Fruit fly (Drosophila melanogaster) Kc167 (cell line): ENCODE measurements around the gene Ror.

Source experiments
- Myc ChIP-seq: fragments of >200 bp; optimal IDR thresholded peaks from 2 replicates; lab custom pipeline; 2017; ENCODE audit warnings: missing external identifiers
- Sin3A ChIP-seq: fragments of >200 bp; optimal IDR thresholded peaks from 2 replicates; lab custom pipeline; 2018; ENCODE audit warnings: missing external identifiers
- h ChIP-seq: fragments of >200 bp; optimal IDR thresholded peaks from 3 replicates; lab custom pipeline; 2018; ENCODE audit warnings: missing external identifiers
- insv ChIP-seq: fragments of >200 bp; optimal IDR thresholded peaks from 3 replicates; lab custom pipeline; 2018; ENCODE audit warnings: missing external identifiers
- psq ChIP-seq: fragments of >200 bp; optimal IDR thresholded peaks from 2 replicates; lab custom pipeline; 2017; ENCODE audit warnings: missing external identifiers
- ttk ChIP-seq: sonication (Bioruptor generic); optimal IDR thresholded peaks from 2 replicates; lab custom pipeline; 2017; ENCODE audit warnings: missing external identifiers

The Ror gene

dm6 chr2L:10249655-10250202 lies 1.9 kb upstream of the Ror start:
- TF ChIP-seq Sin3A (no peak), psq (lab: Kevin White, UChicago) (no peak), ttk (lab: Kevin White, UChicago) (no peak), h (no peak)

DNA sequence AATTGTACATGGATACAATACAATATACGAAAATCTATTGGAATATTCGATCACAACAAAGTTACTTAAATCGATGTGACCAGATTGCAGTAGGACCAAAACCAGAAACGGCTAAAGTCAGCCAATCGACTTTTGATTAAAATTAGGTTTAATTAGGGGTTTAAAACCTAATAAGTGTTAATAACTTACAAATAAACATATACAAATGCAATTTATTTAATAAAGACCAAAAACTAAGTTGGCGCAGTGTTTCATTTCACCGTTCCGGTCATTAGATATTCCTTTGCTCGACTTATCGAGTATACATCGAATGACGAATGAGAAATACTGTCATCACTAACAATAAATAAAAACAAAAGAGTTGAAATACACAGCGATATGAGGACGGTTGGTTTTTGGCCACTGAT lies 1.2 kb upstream of the Ror start, which contains the start of the genes bsk and CG31717:
TSS of gene bsk (minus strand) at position 61 of the 407 bp plus-strand sequence.
TSS of gene CG31717 (plus strand) at position 297 of the 407 bp plus-strand sequence.
- TF ChIP-seq Myc (lab: Kevin White, UChicago) (no peak), insv (lab: Kevin White, UChicago) (no peak), psq (lab: Kevin White, UChicago) (no peak), h (no peak), ttk (lab: Kevin White, UChicago) (no peak), Sin3A (no peak)

- TF ChIP-seq h (no peak), insv (lab: Kevin White, UChicago) (no peak), Myc (lab: Kevin White, UChicago) (no peak), psq (lab: Kevin White, UChicago) (no peak), ttk (lab: Kevin White, UChicago) (no peak), Sin3A (no peak)
These were observed 4.1 kb downstream of the Ror start, which contains the start of gene CG5676 for dm6 chr2L:10255725-10256158. CG5676 (minus strand) TSS chr2L:10255891.

dm6 chr2L:10259960-10260749 lies 8.5 kb downstream of the Ror start:
- no peak for TF ChIP-seq Myc (lab: Kevin White, UChicago)
- no peak for TF ChIP-seq h
- no peak for TF ChIP-seq psq (lab: Kevin White, UChicago)

dm6 chr2L:10260750-10261493 lies 9.3 kb downstream of the Ror start, which contains the start of gene Pten:
Pten (minus strand) TSS chr2L:10261049.
- TF ChIP-seq Myc (lab: Kevin White, UChicago) (no peak), ttk (lab: Kevin White, UChicago) (no peak)

DNA sequence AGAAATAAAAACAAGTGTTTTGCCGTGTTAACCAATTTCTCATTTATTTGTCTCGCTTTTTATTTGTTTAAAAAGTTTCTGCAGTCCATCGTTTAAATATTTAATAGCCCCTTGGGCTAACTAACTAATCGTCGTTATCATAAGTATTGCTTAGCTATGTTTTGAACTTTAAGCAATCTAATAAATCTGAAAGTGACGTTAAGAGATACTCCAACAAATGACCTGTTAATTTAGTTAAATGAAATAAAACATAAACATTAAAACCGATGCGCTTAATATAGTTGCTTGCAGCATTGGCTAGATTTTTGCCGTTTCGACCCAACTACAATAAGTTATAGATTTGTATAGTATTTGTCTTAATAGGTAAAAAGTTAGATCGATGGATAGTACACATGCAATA lies 10.1 kb downstream of the Ror start:
- TF ChIP-seq Sin3A (no peak), h (no peak), psq (lab: Kevin White, UChicago) (no peak)

DNA sequence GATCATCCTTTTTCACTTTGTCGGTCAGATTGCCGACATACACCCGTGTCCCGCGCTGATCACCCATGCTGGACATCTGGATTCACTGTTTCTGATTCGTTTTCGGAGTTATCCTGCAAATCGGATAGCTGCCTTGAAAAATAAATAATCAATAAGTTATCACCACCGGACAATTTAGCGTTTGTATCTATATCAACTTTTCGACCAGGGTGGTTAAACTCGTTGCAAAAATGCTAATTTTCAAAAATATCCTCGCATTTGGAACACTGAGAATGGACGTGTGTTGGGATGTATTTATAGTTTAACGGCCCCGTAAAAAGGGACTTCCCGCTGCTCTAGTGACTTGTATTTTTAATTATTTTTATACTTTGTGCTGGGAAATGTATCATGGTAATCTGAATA lies 11.7 kb downstream of the Ror start, which contains the start of gene Rsf1:
TSS of gene Rsf1 (minus strand) at position 212 of the 402 bp plus-strand sequence.
- TF ChIP-seq psq (lab: Kevin White, UChicago) (no peak), insv (lab: Kevin White, UChicago) (no peak), ttk (lab: Kevin White, UChicago) (no peak), h (no peak), Sin3A (no peak), Myc (lab: Kevin White, UChicago) (no peak)

- TF ChIP-seq psq (lab: Kevin White, UChicago) (no peak), h (no peak), Sin3A (no peak), ttk (lab: Kevin White, UChicago) (no peak), Myc (lab: Kevin White, UChicago) (no peak)
These were observed 12.4 kb downstream of the Ror start, which contains the start of gene REPTOR-BP for dm6 chr2L:10263830-10264634. REPTOR-BP (plus strand) TSS chr2L:10264125.

DNA sequence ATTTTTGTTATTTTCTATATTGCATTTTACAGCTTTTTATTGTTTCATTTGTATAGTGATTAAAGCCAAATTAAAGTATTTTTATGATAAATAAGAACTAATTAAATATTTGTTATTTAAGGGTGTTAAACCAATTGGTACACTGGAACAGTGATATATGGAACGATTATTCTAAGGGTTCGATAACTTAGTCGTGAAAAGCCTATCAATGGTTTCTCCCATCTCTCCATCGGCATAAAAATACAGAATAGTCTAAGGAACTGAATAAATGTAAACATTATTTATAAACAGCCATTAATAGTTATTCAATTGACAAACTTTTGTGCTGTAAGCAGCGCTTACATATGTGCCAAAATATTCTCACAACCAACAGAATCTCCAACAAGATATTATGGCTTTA lies 13.5 kb downstream of the Ror start, which contains the start of gene Mob3:
TSS of gene Mob3 (plus strand) at position 208 of the 400 bp plus-strand sequence.
- TF ChIP-seq Sin3A, result no peak
- TF ChIP-seq psq (lab: Kevin White, UChicago), result no peak
- TF ChIP-seq insv (lab: Kevin White, UChicago), result no peak
- TF ChIP-seq h, result no peak
- TF ChIP-seq ttk (lab: Kevin White, UChicago), result no peak
- no peak for TF ChIP-seq Myc (lab: Kevin White, UChicago)

- TF ChIP-seq insv (lab: Kevin White, UChicago) (no peak), psq (lab: Kevin White, UChicago) (no peak), h (no peak), Myc (lab: Kevin White, UChicago) (no peak), Sin3A (no peak), ttk (lab: Kevin White, UChicago) (no peak)
These were observed 14.9 kb downstream of the Ror start, which contains the start of gene CG4953 for dm6 chr2L:10266511-10266910. CG4953 (plus strand) TSS chr2L:10266703.

DNA sequence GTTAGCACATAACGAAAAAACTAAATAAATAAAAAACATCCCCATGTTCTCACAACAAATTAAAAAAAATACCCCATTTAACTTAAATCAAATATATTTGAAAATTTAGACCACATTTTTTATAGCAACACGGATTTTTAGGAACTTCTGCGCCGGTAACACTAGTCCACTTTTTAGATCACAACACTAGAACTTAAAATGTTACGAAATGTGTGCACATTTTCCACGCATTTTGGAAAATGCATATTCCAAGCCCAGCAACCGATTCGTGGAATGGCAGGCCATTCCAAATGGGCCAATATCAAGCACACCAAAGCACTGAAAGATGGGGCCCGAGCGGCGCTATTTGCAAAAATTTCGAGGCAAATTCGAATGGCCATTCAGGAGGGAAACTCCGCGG lies 17.0 kb downstream of the Ror start, which contains the start of gene CG4957:
TSS of gene CG4957 (plus strand) at position 185 of the 400 bp plus-strand sequence.
- TF ChIP-seq insv (lab: Kevin White, UChicago) (no peak), ttk (lab: Kevin White, UChicago) (no peak)
